Worm (Caenorhabditis elegans) whole organism, L2 larva: ENCODE measurements around the gene R02F2.6.

Experiments
- Y55F3AM.14 ChIP-seq: fragments of 200-800 bp; sonication (Bioruptor generic); optimal IDR thresholded peaks from 2 replicates; lab custom pipeline; 2018; ENCODE audit warnings: mild to moderate bottlenecking, missing genetic modification characterization, missing compliant biosample characterization
- ZK546.5 ChIP-seq: sonication (generic microtip); optimal IDR thresholded peaks from 2 replicates; lab custom pipeline; 2017; ENCODE audit warnings: missing biosample characterization, missing genetic modification characterization
- ama-1 ChIP-seq: fragments of 150-350 bp; optimal IDR thresholded peaks from 2 replicates; lab custom pipeline; 2018; ENCODE audit warnings: inconsistent platforms
- lin-39 ChIP-seq: fragments of 150-350 bp; optimal IDR thresholded peaks from 2 replicates; lab custom pipeline; 2014; ENCODE audit warnings: missing biosample characterization, missing genetic modification reagents, missing genetic modification characterization
- lsy-2 ChIP-seq, 2 experiments: fragments of 150-350 bp in 1 of 2; sonication (generic microtip) in 1 of 2; optimal IDR thresholded peaks; 2 replicates each; lab custom pipeline; 2014 to 2017; ENCODE audit warnings: missing biosample characterization in 2 of 2, missing genetic modification characterization in 2 of 2
- nhr-10 ChIP-seq: sonication (generic microtip); optimal IDR thresholded peaks from 2 replicates; lab custom pipeline; 2017; ENCODE audit warnings: missing biosample characterization, missing genetic modification characterization
- nhr-237 ChIP-seq: fragments of 150-350 bp; optimal IDR thresholded peaks from 2 replicates; lab custom pipeline; 2014; ENCODE audit warnings: missing biosample characterization, missing genetic modification characterization
- skn-1 ChIP-seq: sonication (generic microtip); optimal IDR thresholded peaks from 2 replicates; lab custom pipeline; 2017; ENCODE audit warnings: missing biosample characterization, missing genetic modification characterization
- snpc-4 ChIP-seq: fragments of 150-350 bp; optimal IDR thresholded peaks from 2 replicates; lab custom pipeline; 2014; ENCODE audit warnings: missing biosample characterization, missing genetic modification characterization
- unc-39 ChIP-seq: fragments of 150-350 bp; optimal IDR thresholded peaks from 2 replicates; lab custom pipeline; 2014; ENCODE audit warnings: missing biosample characterization, missing genetic modification characterization
- unc-62 ChIP-seq: fragments of 150-350 bp; optimal IDR thresholded peaks from 2 replicates; lab custom pipeline; 2014; ENCODE audit warnings: missing biosample characterization, missing genetic modification reagents, missing genetic modification characterization
- ztf-11 ChIP-seq: sonication (generic microtip); optimal IDR thresholded peaks from 2 replicates; lab custom pipeline; 2017; ENCODE audit warnings: missing biosample characterization, missing genetic modification characterization

DNA sequence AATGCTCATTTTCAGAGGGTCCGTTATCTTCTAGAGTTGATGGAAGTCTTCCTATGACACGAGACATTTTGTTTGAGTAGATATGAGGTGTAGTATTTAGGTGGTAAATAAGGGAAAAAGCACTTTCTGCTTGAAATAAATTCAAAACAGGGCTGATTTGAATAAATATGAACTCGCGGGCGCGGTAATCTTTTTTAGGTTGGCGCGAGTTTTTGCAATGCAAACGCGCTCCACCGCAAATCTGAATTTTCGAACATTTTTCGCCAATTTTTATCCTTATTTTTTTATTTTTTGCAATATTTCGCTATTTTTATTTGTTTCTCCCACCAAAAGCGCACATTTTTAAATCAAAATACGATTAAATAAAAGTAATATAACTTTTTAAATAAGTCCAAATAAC, 30.5 kb downstream of the R02F2.6 start, which contains the start of gene skpt-1:
- TF ChIP-seq ama-1 (no peak), ZK546.5 (tag; lab: Kevin White, UChicago) (no peak), skn-1 (tag; lab: Kevin White, UChicago) (no peak), ztf-11 (tag; lab: Kevin White, UChicago) (no peak), snpc-4 (tag; lab: Kevin White, UChicago) (no peak), nhr-237 (tag; lab: Kevin White, UChicago) (no peak), lin-39 (no peak), nhr-10 (tag; lab: Kevin White, UChicago) (no peak), Y55F3AM.14 (no peak), unc-62 (GFP tag; lab: Kevin White, UChicago) (no peak), unc-39 (tag; lab: Kevin White, UChicago) (no peak), lsy-2 (tag; optimal IDR thresholded peaks at IDR 0.05; lab: Kevin White, UChicago) (peak in 1 of 2 experiments; percentile 76)
